Fruit fly (Drosophila melanogaster) whole organism, embryonic: ENCODE results near the gene SCCRO.

ENCODE experiments used
- C15 ChIP-seq: fragments of 200-800 bp; sonication (Bioruptor generic); IDR thresholded peaks from 3 replicates; pipeline ENCODE4 v1.3.6; 2022; ENCODE audit warnings: missing biosample characterization, missing genetic modification characterization
- CG13287 ChIP-seq: fragments of 200-800 bp; sonication (Bioruptor generic); IDR thresholded peaks from 2 replicates; pipeline ENCODE4 v1.3.6; 2022; ENCODE audit warnings: missing biosample characterization, missing genetic modification characterization; ENCODE audit not compliant: partially characterized antibody
- CG13894 ChIP-seq: fragments of 200-800 bp; sonication (Bioruptor generic); optimal IDR thresholded peaks from 3 replicates; lab custom pipeline; 2018; ENCODE audit warnings: missing biosample characterization, mild to moderate bottlenecking, missing genetic modification characterization, moderate library complexity
- CG14014 ChIP-seq: fragments of 200-800 bp; sonication (Bioruptor generic); IDR thresholded peaks from 2 replicates; pipeline ENCODE4 v1.3.6; 2022; ENCODE audit warnings: missing biosample characterization, missing genetic modification characterization
- CG15011 ChIP-seq: fragments of 200-800 bp; sonication (Bioruptor generic); optimal IDR thresholded peaks from 3 replicates; lab custom pipeline; 2018; ENCODE audit warnings: missing biosample characterization, mild to moderate bottlenecking, missing genetic modification characterization
- CG16813 ChIP-seq: fragments of 200-800 bp; sonication (Bioruptor generic); IDR thresholded peaks from 3 replicates; pipeline ENCODE4 v1.3.6; 2022; ENCODE audit warnings: missing biosample characterization, missing genetic modification characterization; ENCODE audit not compliant: partially characterized antibody
- CG1832 ChIP-seq: fragments of 200-800 bp; sonication (Bioruptor generic); optimal IDR thresholded peaks from 2 replicates; lab custom pipeline; 2017; ENCODE audit warnings: missing biosample characterization, mild to moderate bottlenecking, missing genetic modification characterization, inconsistent platforms
- CG2120 ChIP-seq: fragments of 200-800 bp; sonication (Bioruptor generic); optimal IDR thresholded peaks from 3 replicates; lab custom pipeline; 2016; ENCODE audit warnings: missing biosample characterization, missing genetic modification characterization
- CG2678 ChIP-seq: fragments of 200-800 bp; sonication (Bioruptor generic); optimal IDR thresholded peaks from 3 replicates; lab custom pipeline; 2019; ENCODE audit warnings: missing biosample characterization, mild to moderate bottlenecking, missing genetic modification characterization, moderate library complexity
- CG2712 ChIP-seq: fragments of 200-800 bp; optimal IDR thresholded peaks from 3 replicates; lab custom pipeline; 2019; ENCODE audit warnings: missing biosample characterization, mild to moderate bottlenecking, missing genetic modification characterization, moderate library complexity
- CG3163 ChIP-seq: fragments of 200-800 bp; sonication (Bioruptor generic); optimal IDR thresholded peaks from 3 replicates; lab custom pipeline; 2016; ENCODE audit warnings: missing biosample characterization, missing genetic modification characterization
- CG32767 ChIP-seq: fragments of 200-800 bp; sonication (Bioruptor generic); IDR thresholded peaks from 2 replicates; pipeline ENCODE4 v1.3.6; 2022; ENCODE audit warnings: missing biosample characterization, missing genetic modification characterization
- CG4617 ChIP-seq: fragments of 200-800 bp; sonication (Bioruptor generic); optimal IDR thresholded peaks from 3 replicates; lab custom pipeline; 2016; ENCODE audit warnings: missing biosample characterization, missing genetic modification characterization, borderline replicate concordance
- CG5180 ChIP-seq: fragments of 200-800 bp; sonication (Bioruptor generic); optimal IDR thresholded peaks from 3 replicates; lab custom pipeline; 2017; ENCODE audit warnings: missing biosample characterization, missing genetic modification characterization, mild to moderate bottlenecking, moderate library complexity, missing genetic modification reagents
- CG6683 ChIP-seq: fragments of 200-800 bp; sonication (Bioruptor generic); optimal IDR thresholded peaks from 2 replicates; lab custom pipeline; 2017; ENCODE audit warnings: missing biosample characterization, mild to moderate bottlenecking, missing genetic modification characterization, missing genetic modification reagents
- CG7839 ChIP-seq: fragments of 200-800 bp; sonication (Bioruptor generic); optimal IDR thresholded peaks from 3 replicates; lab custom pipeline; 2018; ENCODE audit warnings: missing biosample characterization, mild to moderate bottlenecking, missing genetic modification characterization, moderate library complexity
- CG8290 ChIP-seq, 3 experiments: fragments of 200-800 bp; sonication (Bioruptor generic); optimal IDR thresholded peaks; 2 replicates each; lab custom pipeline; 2016 to 2019; ENCODE audit warnings: missing biosample characterization in 3 of 3, missing genetic modification characterization in 3 of 3, mild to moderate bottlenecking in 2 of 3, moderate library complexity in 1 of 3
- CG8765 ChIP-seq: fragments of 200-800 bp; sonication (Bioruptor generic); IDR thresholded peaks from 2 replicates; pipeline ENCODE4 v1.3.6; 2022; ENCODE audit warnings: missing biosample characterization, missing genetic modification characterization
- CHES-1-like ChIP-seq: fragments of 200-800 bp; sonication (Bioruptor generic); optimal IDR thresholded peaks from 2 replicates; lab custom pipeline; 2016; ENCODE audit warnings: missing biosample characterization, missing genetic modification characterization
- D19A ChIP-seq: fragments of 200-800 bp; optimal IDR thresholded peaks from 3 replicates; lab custom pipeline; 2019; ENCODE audit warnings: missing biosample characterization, mild to moderate bottlenecking, missing genetic modification characterization, moderate library complexity
- Dbx ChIP-seq: fragments of 200-800 bp; sonication (Bioruptor generic); IDR thresholded peaks from 3 replicates; pipeline ENCODE4 v1.3.6; 2022; ENCODE audit warnings: missing biosample characterization, missing genetic modification characterization
- HLH3B ChIP-seq: fragments of 200-800 bp; sonication (Bioruptor generic); IDR thresholded peaks from 2 replicates; pipeline ENCODE4 v1.3.6; 2022; ENCODE audit warnings: missing biosample characterization, missing genetic modification characterization
- HLHmδ ChIP-seq: fragments of 200-800 bp; sonication (Bioruptor generic); optimal IDR thresholded peaks from 2 replicates; lab custom pipeline; 2018; ENCODE audit warnings: missing biosample characterization, mild to moderate bottlenecking, missing genetic modification characterization, moderate library complexity
- Nf-YA ChIP-seq: fragments of 200-800 bp; sonication (Bioruptor generic); IDR thresholded peaks from 2 replicates; pipeline ENCODE4 v1.3.6; 2022; ENCODE audit warnings: missing biosample characterization, missing genetic modification characterization
- Nf-YB ChIP-seq: fragments of 200-800 bp; sonication (Bioruptor generic); optimal IDR thresholded peaks from 3 replicates; lab custom pipeline; 2019; ENCODE audit warnings: missing biosample characterization, mild to moderate bottlenecking, missing genetic modification characterization, moderate library complexity
- Nf-YC ChIP-seq: fragments of 200-800 bp; optimal IDR thresholded peaks from 3 replicates; lab custom pipeline; 2019; ENCODE audit warnings: missing biosample characterization, mild to moderate bottlenecking, missing genetic modification characterization, moderate library complexity
- Trl ChIP-seq, 3 experiments: fragments of >200 bp in 2 of 3; fragments of 200-800 bp in 1 of 3; sonication (Bioruptor generic) in 1 of 3; optimal IDR thresholded peaks; 2 replicates in 1 of 3; 3 replicates in 2 of 3; lab custom pipeline; 2016 to 2017; ENCODE audit warnings: missing biosample characterization in 1 of 3, missing genetic modification characterization in 1 of 3
- ab ChIP-seq: fragments of 200-800 bp; sonication (Bioruptor generic); optimal IDR thresholded peaks from 2 replicates; lab custom pipeline; 2016; ENCODE audit warnings: missing biosample characterization, missing genetic modification characterization
- cg ChIP-seq: fragments of 200-800 bp; sonication (Bioruptor generic); optimal IDR thresholded peaks from 3 replicates; lab custom pipeline; 2019; ENCODE audit warnings: missing biosample characterization, mild to moderate bottlenecking, missing genetic modification characterization, moderate library complexity
- chm ChIP-seq: fragments of 200-800 bp; sonication (Bioruptor generic); IDR thresholded peaks from 2 replicates; pipeline ENCODE4 v1.3.6; 2022; ENCODE audit warnings: missing biosample characterization, missing genetic modification characterization
- crp ChIP-seq, 2 experiments: fragments of 200-800 bp; sonication (Bioruptor generic); optimal IDR thresholded peaks; 2 replicates in 1 of 2; 3 replicates in 1 of 2; lab custom pipeline; 2017; ENCODE audit warnings: missing biosample characterization in 2 of 2, missing genetic modification characterization in 2 of 2, mild to moderate bottlenecking in 1 of 2, moderate library complexity in 1 of 2
- gcm ChIP-seq: fragments of 200-800 bp; sonication (Bioruptor generic); optimal IDR thresholded peaks from 2 replicates; lab custom pipeline; 2019; ENCODE audit warnings: missing biosample characterization, mild to moderate bottlenecking, missing genetic modification characterization, moderate library complexity
- h ChIP-seq: fragments of >200 bp; optimal IDR thresholded peaks from 2 replicates; lab custom pipeline; 2017
- kah ChIP-seq: fragments of 200-800 bp; sonication (Bioruptor generic); optimal IDR thresholded peaks from 2 replicates; lab custom pipeline; 2018; ENCODE audit warnings: missing biosample characterization, mild to moderate bottlenecking, missing genetic modification characterization
- kay ChIP-seq: fragments of 200-800 bp; sonication (Bioruptor generic); optimal IDR thresholded peaks from 2 replicates; lab custom pipeline; 2016; ENCODE audit warnings: missing biosample characterization, missing genetic modification characterization
- lilli ChIP-seq: fragments of 200-800 bp; sonication (Bioruptor generic); optimal IDR thresholded peaks from 3 replicates; lab custom pipeline; 2016; ENCODE audit warnings: missing biosample characterization, missing genetic modification characterization
- nerfin-1 ChIP-seq: fragments of 200-800 bp; sonication (Bioruptor generic); optimal IDR thresholded peaks from 3 replicates; lab custom pipeline; 2019; ENCODE audit warnings: missing biosample characterization, mild to moderate bottlenecking, missing genetic modification characterization, moderate library complexity
- nom ChIP-seq: fragments of 200-800 bp; sonication (Bioruptor generic); optimal IDR thresholded peaks from 2 replicates; lab custom pipeline; 2017; ENCODE audit warnings: missing biosample characterization, missing genetic modification characterization, mild to moderate bottlenecking, moderate library complexity, missing genetic modification reagents
- prd ChIP-seq, 3 experiments: fragments of >200 bp in 2 of 3; fragments of 200-800 bp in 1 of 3; sonication (Bioruptor generic) in 1 of 3; optimal IDR thresholded peaks in 2 of 3; IDR thresholded peaks in 1 of 3; 2 replicates in 2 of 3; 3 replicates in 1 of 3; pipeline versions ENCODE4 v1.3.6 to Lab custom; 2017 to 2022; ENCODE audit warnings: missing biosample characterization in 1 of 3, missing genetic modification characterization in 1 of 3
- rib ChIP-seq: fragments of 200-800 bp; sonication (Bioruptor generic); IDR thresholded peaks from 2 replicates; pipeline ENCODE4 v1.3.6; 2022; ENCODE audit warnings: missing biosample characterization, missing genetic modification characterization
- row ChIP-seq: fragments of 200-800 bp; sonication (Bioruptor generic); IDR thresholded peaks from 3 replicates; pipeline ENCODE4 v1.3.6; 2022; ENCODE audit warnings: missing biosample characterization, missing genetic modification characterization
- scrt ChIP-seq: fragments of 200-800 bp; sonication (Bioruptor generic); optimal IDR thresholded peaks from 2 replicates; lab custom pipeline; 2018; ENCODE audit warnings: missing biosample characterization, mild to moderate bottlenecking, missing genetic modification characterization, moderate library complexity
- sens ChIP-seq: fragments of 200-800 bp; sonication (Bioruptor generic); peaks from one replicate; lab custom pipeline; 2016; ENCODE audit warnings: missing biosample characterization, missing genetic modification characterization
- sqz ChIP-seq: fragments of 200-800 bp; sonication (Bioruptor generic); optimal IDR thresholded peaks from 3 replicates; lab custom pipeline; 2018; ENCODE audit warnings: missing biosample characterization, mild to moderate bottlenecking, missing genetic modification characterization
- sr ChIP-seq: fragments of 200-800 bp; sonication (Bioruptor generic); IDR thresholded peaks from 3 replicates; pipeline ENCODE4 v1.3.6; 2022; ENCODE audit warnings: missing biosample characterization, missing genetic modification characterization
- trh ChIP-seq: fragments of 200-800 bp; sonication (Bioruptor generic); optimal IDR thresholded peaks from 2 replicates; lab custom pipeline; 2016; ENCODE audit warnings: missing biosample characterization, missing genetic modification characterization
- vvl ChIP-seq: fragments of 200-800 bp; sonication (Bioruptor generic); IDR thresholded peaks from 2 replicates; pipeline ENCODE4 v1.3.6; 2022; ENCODE audit warnings: missing biosample characterization, missing genetic modification characterization
- zfh1 ChIP-seq: fragments of 200-800 bp; sonication (Bioruptor generic); IDR thresholded peaks from 3 replicates; pipeline ENCODE4 v1.3.6; 2022; ENCODE audit warnings: missing biosample characterization, missing genetic modification characterization

The SCCRO gene

DNA sequence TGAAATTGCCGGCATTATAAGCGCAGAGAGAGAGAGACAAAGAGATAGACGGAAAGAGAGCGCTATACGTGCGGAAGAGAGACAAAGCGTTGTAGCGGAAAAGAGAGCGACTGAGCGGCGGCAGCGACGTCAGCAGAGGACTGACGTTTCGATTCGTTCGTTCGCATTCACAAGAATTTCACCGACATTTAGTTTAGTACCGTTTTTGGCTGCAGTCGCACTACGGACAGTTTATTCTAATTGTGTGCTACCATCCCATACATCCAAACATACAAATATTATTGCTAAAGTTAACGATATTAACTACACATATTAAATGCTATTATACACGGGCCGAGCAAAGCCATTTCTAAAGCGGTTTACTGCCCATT, 28.0 kb upstream of the SCCRO start, which contains the start of gene CrebA (continued):
- 0 out of 3 replicates have a peak, but pooled peaks have one; percentile 10 for TF ChIP-seq Dbx (GFP tag; lab: Robert Waterston, UW)
- TF ChIP-seq HLHmδ (GFP tag; lab: Kevin White, UChicago), result peak; percentile 40
- no peak for TF ChIP-seq h (lab: Kevin White, UChicago)
- peak; percentile 37; the same call in 1 of the 2 replicates for TF ChIP-seq vvl (GFP tag; lab: Robert Waterston, UW)
- no peak for TF ChIP-seq CG8290 (GFP tag; optimal IDR thresholded peaks at IDR 0.05; lab: Kevin White, UChicago)
- peak in 1 of 2 experiments; percentile 20 for TF ChIP-seq CG8290 (tag; optimal IDR thresholded peaks at IDR 0.05; lab: Kevin White, UChicago)

dm6 chr3L:15535800-15536225, 27.4 kb upstream of the SCCRO start:
- TF ChIP-seq CG3163 (peak; percentile 75), rib (GFP tag; lab: Robert Waterston, UW) (no peak), CG5180 (peak; percentile 54), kay (GFP tag; lab: Kevin White, UChicago) (no peak), CG2120 (no peak), CG13287 (GFP tag; lab: Robert Waterston, UW) (no peak), zfh1 (GFP tag; lab: Robert Waterston, UW) (0 out of 3 replicates have a peak, but pooled peaks have one; percentile 16), C15 (no peak), CG13894 (peak; percentile 5), sens (peak; percentile 38), HLH3B (no peak), CG32767 (GFP tag; lab: Robert Waterston, UW) (no peak), trh (no peak), CG7839 (tag; lab: Kevin White, UChicago) (no peak), CHES-1-like (no peak), sqz (GFP tag; lab: Kevin White, UChicago) (peak; percentile 56), scrt (GFP tag; lab: Kevin White, UChicago) (peak; percentile 95), sr (GFP tag; lab: Robert Waterston, UW) (no peak), CG15011 (no peak), nerfin-1 (tag; lab: Kevin White, UChicago) (peak; percentile 53), lilli (no peak), cg (GFP tag; lab: Kevin White, UChicago) (peak; percentile 86), CG2678 (tag; lab: Kevin White, UChicago) (no peak), CG4617 (GFP tag; lab: Kevin White, UChicago) (no peak), prd (optimal IDR thresholded peaks at IDR 0.05; lab: Kevin White, UChicago) (no peak), prd (GFP tag; IDR thresholded peaks at IDR 0.05; lab: Robert Waterston, UW) (no peak), row (GFP tag; lab: Robert Waterston, UW) (no peak), D19A (tag; lab: Kevin White, UChicago) (no peak), nom (GFP tag; lab: Kevin White, UChicago) (peak; percentile 52), CG14014 (GFP tag; lab: Robert Waterston, UW) (no peak), Nf-YA (GFP tag; lab: Robert Waterston, UW) (no peak), Nf-YB (GFP tag; lab: Kevin White, UChicago) (peak; percentile 47), ab (GFP tag; lab: Kevin White, UChicago) (no peak), Nf-YC (tag; lab: Kevin White, UChicago) (peak; percentile 42), Trl (optimal IDR thresholded peaks at IDR 0.05; lab: Kevin White, UChicago) (peak; percentile 53 to 57), Trl (GFP tag; optimal IDR thresholded peaks at IDR 0.05; lab: Kevin White, UChicago) (no peak), chm (GFP tag; lab: Robert Waterston, UW) (no peak), CG16813 (GFP tag; lab: Robert Waterston, UW) (no peak), CG8765 (GFP tag; lab: Robert Waterston, UW) (no peak), crp (GFP tag; optimal IDR thresholded peaks at IDR 0.05; lab: Kevin White, UChicago) (no peak), CG2712 (no peak), CG6683 (GFP tag; lab: Kevin White, UChicago) (no peak), gcm (GFP tag; lab: Kevin White, UChicago) (no peak), CG1832 (GFP tag; lab: Kevin White, UChicago) (no peak), kah (GFP tag; lab: Kevin White, UChicago) (peak; percentile 83)
